Worm (Caenorhabditis elegans) whole organism, L3 larva: ENCODE results near the gene cest-2.3.

Experiments used
- R02D3.7 ChIP-seq: fragments of 150-350 bp; optimal IDR thresholded peaks from 2 replicates; lab custom pipeline; 2014; ENCODE audit warnings: missing biosample characterization, missing genetic modification characterization
- ama-1 ChIP-seq: fragments of 150-350 bp; optimal IDR thresholded peaks from 2 replicates; lab custom pipeline; 2018
- ceh-16 ChIP-seq: sonication (generic microtip); optimal IDR thresholded peaks from 2 replicates; lab custom pipeline; 2017; ENCODE audit warnings: missing biosample characterization, missing genetic modification characterization
- ceh-9 ChIP-seq: sonication (generic microtip); optimal IDR thresholded peaks from 2 replicates; lab custom pipeline; 2018; ENCODE audit warnings: missing biosample characterization, missing genetic modification characterization
- daf-12 ChIP-seq: fragments of 150-350 bp; optimal IDR thresholded peaks from 2 replicates; lab custom pipeline; 2014; ENCODE audit warnings: missing biosample characterization, missing genetic modification reagents, missing genetic modification characterization
- elt-1 ChIP-seq: fragments of 150-350 bp; optimal IDR thresholded peaks from 2 replicates; lab custom pipeline; 2014; ENCODE audit warnings: missing biosample characterization, missing genetic modification characterization
- elt-2 ChIP-seq: sonication (generic microtip); optimal IDR thresholded peaks from 2 replicates; lab custom pipeline; 2016; ENCODE audit warnings: missing genetic modification reagents, mild to moderate bottlenecking, missing genetic modification characterization, missing compliant biosample characterization
- elt-3 ChIP-seq, 3 experiments: fragments of 150-350 bp in 1 of 3; sonication (generic microtip) in 2 of 3; optimal IDR thresholded peaks; 2 replicates in 2 of 3; 4 replicates in 1 of 3; lab custom pipeline; 2014 to 2017; ENCODE audit warnings: missing biosample characterization in 3 of 3, missing genetic modification characterization in 3 of 3
- eor-1 ChIP-seq, 2 experiments: fragments of 150-350 bp; optimal IDR thresholded peaks; 2 replicates each; lab custom pipeline; 2014 to 2018; ENCODE audit warnings: missing biosample characterization in 2 of 2, missing genetic modification characterization in 2 of 2
- fkh-10 ChIP-seq: sonication (generic microtip); optimal IDR thresholded peaks from 2 replicates; lab custom pipeline; 2017; ENCODE audit warnings: missing biosample characterization, missing genetic modification reagents, missing genetic modification characterization
- fkh-2 ChIP-seq: fragments of 150-350 bp; optimal IDR thresholded peaks from 2 replicates; lab custom pipeline; 2014; ENCODE audit warnings: missing biosample characterization, missing genetic modification reagents, missing genetic modification characterization
- hmg-11 ChIP-seq: sonication (generic microtip); optimal IDR thresholded peaks from 2 replicates; lab custom pipeline; 2016; ENCODE audit warnings: missing genetic modification characterization, missing compliant biosample characterization
- jun-1 ChIP-seq: fragments of 150-350 bp; optimal IDR thresholded peaks from 2 replicates; lab custom pipeline; 2014; ENCODE audit warnings: missing biosample characterization, missing genetic modification reagents, missing genetic modification characterization
- lin-15B ChIP-seq: fragments of 150-350 bp; optimal IDR thresholded peaks from 2 replicates; lab custom pipeline; 2014; ENCODE audit warnings: missing biosample characterization, missing genetic modification characterization
- mdl-1 ChIP-seq: fragments of 150-350 bp; optimal IDR thresholded peaks from 2 replicates; lab custom pipeline; 2014; ENCODE audit warnings: missing biosample characterization, missing genetic modification characterization
- mml-1 ChIP-seq: fragments of 150-350 bp; sonication (generic microtip); optimal IDR thresholded peaks from 3 replicates; lab custom pipeline; 2014; ENCODE audit warnings: missing biosample characterization, missing genetic modification characterization
- nfya-1 ChIP-seq: sonication (generic microtip); optimal IDR thresholded peaks from 2 replicates; lab custom pipeline; 2017; ENCODE audit warnings: missing genetic modification characterization, mild to moderate bottlenecking, missing compliant biosample characterization, antibody characterized with exemption, moderate library complexity; ENCODE audit not compliant: insufficient read depth
- nhr-11 ChIP-seq: fragments of 150-350 bp; optimal IDR thresholded peaks from 2 replicates; lab custom pipeline; 2014; ENCODE audit warnings: missing biosample characterization, missing genetic modification characterization
- nhr-12 ChIP-seq: fragments of 150-350 bp; optimal IDR thresholded peaks from 2 replicates; lab custom pipeline; 2014; ENCODE audit warnings: missing biosample characterization, missing genetic modification characterization
- nhr-23 ChIP-seq: fragments of 150-350 bp; optimal IDR thresholded peaks from 2 replicates; lab custom pipeline; 2014; ENCODE audit warnings: missing biosample characterization, missing genetic modification reagents, missing genetic modification characterization
- nhr-237 ChIP-seq: fragments of 150-350 bp; optimal IDR thresholded peaks from 2 replicates; lab custom pipeline; 2014; ENCODE audit warnings: missing biosample characterization, missing genetic modification characterization
- nhr-25 ChIP-seq: sonication (generic microtip); optimal IDR thresholded peaks from 2 replicates; lab custom pipeline; 2017; ENCODE audit warnings: missing biosample characterization, missing genetic modification characterization
- nhr-28 ChIP-seq: fragments of 150-350 bp; optimal IDR thresholded peaks from 2 replicates; lab custom pipeline; 2014; ENCODE audit warnings: missing biosample characterization, missing genetic modification characterization
- nhr-43 ChIP-seq: sonication (generic microtip); optimal IDR thresholded peaks from 2 replicates; lab custom pipeline; 2016; ENCODE audit warnings: mild to moderate bottlenecking, missing genetic modification characterization, missing compliant biosample characterization; ENCODE audit not compliant: poor library complexity, severe bottlenecking
- nhr-76 ChIP-seq: fragments of 150-350 bp; sonication (generic microtip); optimal IDR thresholded peaks from 5 replicates; lab custom pipeline; 2014; ENCODE audit warnings: missing biosample characterization, missing genetic modification characterization
- nhr-77 ChIP-seq: fragments of 150-350 bp; optimal IDR thresholded peaks from 2 replicates; lab custom pipeline; 2014; ENCODE audit warnings: missing biosample characterization, missing genetic modification characterization
- pha-4 ChIP-seq: fragments of 150-350 bp; optimal IDR thresholded peaks from 2 replicates; lab custom pipeline; 2014; ENCODE audit warnings: missing biosample characterization, missing genetic modification reagents, missing genetic modification characterization
- pqm-1 ChIP-seq: fragments of 150-350 bp; optimal IDR thresholded peaks from 2 replicates; lab custom pipeline; 2017; ENCODE audit warnings: missing biosample characterization, missing genetic modification characterization, inconsistent platforms
- skn-1 ChIP-seq: fragments of 150-350 bp; optimal IDR thresholded peaks from 2 replicates; lab custom pipeline; 2014; ENCODE audit warnings: missing biosample characterization, missing genetic modification characterization
- tbx-2 ChIP-seq: sonication (generic microtip); optimal IDR thresholded peaks from 2 replicates; lab custom pipeline; 2016; ENCODE audit warnings: mild to moderate bottlenecking, missing genetic modification characterization, missing compliant biosample characterization
- unc-62 ChIP-seq: fragments of 150-350 bp; sonication (generic microtip); optimal IDR thresholded peaks from 4 replicates; lab custom pipeline; 2014; ENCODE audit warnings: missing biosample characterization, missing genetic modification reagents, missing genetic modification characterization
- ztf-11 ChIP-seq: fragments of 150-350 bp; optimal IDR thresholded peaks from 2 replicates; lab custom pipeline; 2014; ENCODE audit warnings: missing biosample characterization, missing genetic modification characterization
- ztf-4 ChIP-seq: fragments of 150-350 bp; optimal IDR thresholded peaks from 2 replicates; lab custom pipeline; 2014; ENCODE audit warnings: missing biosample characterization, missing genetic modification characterization

Gene cest-2.3

ce11 chrV:14177657-14178129 lies 5.1 kb downstream of the cest-2.3 start, which contains the start of gene ceh-74:
TSS of gene ceh-74 (plus strand) at chrV:14178079.
- peak; percentile 8 for TF ChIP-seq nhr-43
- no peak for TF ChIP-seq nhr-76 (tag; lab: Kevin White, UChicago)
- peak; percentile 21 for TF ChIP-seq nfya-1 (tag; lab: Kevin White, UChicago)
- no peak for TF ChIP-seq elt-1 (tag; lab: Kevin White, UChicago)
- peak; percentile 4 for TF ChIP-seq lin-15B
- no peak for TF ChIP-seq nhr-28 (tag; lab: Kevin White, UChicago)
- no peak for TF ChIP-seq eor-1 (tag; optimal IDR thresholded peaks at IDR 0.05; lab: Kevin White, UChicago)
- TF ChIP-seq ztf-4 = no peak
- TF ChIP-seq pha-4 (tag; lab: Kevin White, UChicago) = peak; percentile 26

ce11 chrV:14176572-14176971 lies 6.2 kb downstream of the cest-2.3 start:
- no peak for TF ChIP-seq skn-1 (tag; lab: Kevin White, UChicago)
- TF ChIP-seq jun-1 (tag; lab: Kevin White, UChicago) = no peak
- TF ChIP-seq elt-1 (tag; lab: Kevin White, UChicago) = no peak
- no peak for TF ChIP-seq fkh-2 (tag; lab: Kevin White, UChicago)
- no peak for TF ChIP-seq hmg-11 (tag; lab: Kevin White, UChicago)
- TF ChIP-seq nhr-43 = no peak
- TF ChIP-seq elt-3 (tag; optimal IDR thresholded peaks at IDR 0.05; lab: Kevin White, UChicago) = no peak
- TF ChIP-seq daf-12 (tag; lab: Kevin White, UChicago) = no peak
- TF ChIP-seq R02D3.7 = no peak
- TF ChIP-seq ceh-16 (tag; lab: Kevin White, UChicago) = no peak
- no peak for TF ChIP-seq mml-1 (tag; lab: Kevin White, UChicago)
- no peak for TF ChIP-seq ceh-9 (tag; lab: Kevin White, UChicago)
- no peak for TF ChIP-seq fkh-10 (GFP tag; lab: Kevin White, UChicago)
- no peak for TF ChIP-seq nhr-77 (tag; lab: Kevin White, UChicago)
- TF ChIP-seq nhr-23 = no peak
- no peak for TF ChIP-seq ztf-11 (tag; lab: Kevin White, UChicago)
- TF ChIP-seq unc-62 (GFP tag; lab: Kevin White, UChicago) = no peak

ce11 chrV:14175216-14175615 lies 7.5 kb downstream of the cest-2.3 start, which contains the start of gene cest-2.2:
TSS of gene cest-2.2 (minus strand) at chrV:14175355.
- TF ChIP-seq nhr-76 (tag; lab: Kevin White, UChicago) = peak; percentile 10
- TF ChIP-seq nhr-28 (tag; lab: Kevin White, UChicago) = no peak
- peak; percentile 77 for TF ChIP-seq elt-2 (tag; lab: Kevin White, UChicago)

- TF ChIP-seq nhr-12 (no peak), elt-2 (tag; lab: Kevin White, UChicago) (peak; percentile 50), pqm-1 (tag; lab: Kevin White, UChicago) (peak; percentile 60)
Measured at ce11 chrV:14171284-14171683, 11.5 kb downstream of the cest-2.3 start, which contains the start of gene cest-2.1. TSS of gene cest-2.1 (minus strand) at chrV:14171481.

ce11 chrV:14167629-14168028 lies 15.1 kb downstream of the cest-2.3 start, which contains the start of gene ocam-1:
TSS of gene ocam-1 (minus strand) at chrV:14167729.
- no peak for TF ChIP-seq R02D3.7
- TF ChIP-seq tbx-2 (tag; lab: Kevin White, UChicago) = no peak
- TF ChIP-seq nhr-237 (tag; lab: Kevin White, UChicago) = no peak
- TF ChIP-seq mdl-1 (tag; lab: Kevin White, UChicago) = no peak
- TF ChIP-seq skn-1 (tag; lab: Kevin White, UChicago) = no peak
- TF ChIP-seq nhr-11 (tag; lab: Kevin White, UChicago) = no peak
- no peak for TF ChIP-seq fkh-2 (tag; lab: Kevin White, UChicago)
- no peak for TF ChIP-seq ama-1 (lab: Kevin White, UChicago)
- TF ChIP-seq pha-4 (tag; lab: Kevin White, UChicago) = no peak
- no peak for TF ChIP-seq nhr-12
- TF ChIP-seq ceh-16 (tag; lab: Kevin White, UChicago) = no peak
- TF ChIP-seq hmg-11 (tag; lab: Kevin White, UChicago) = no peak
- no peak for TF ChIP-seq pqm-1 (tag; lab: Kevin White, UChicago)
- TF ChIP-seq ceh-9 (tag; lab: Kevin White, UChicago) = no peak
- TF ChIP-seq nhr-25 (tag; lab: Kevin White, UChicago) = no peak
- TF ChIP-seq nhr-23 = no peak
- no peak for TF ChIP-seq nhr-43
- no peak for TF ChIP-seq unc-62 (GFP tag; lab: Kevin White, UChicago)
- no peak for TF ChIP-seq jun-1 (tag; lab: Kevin White, UChicago)
